Worm (Caenorhabditis elegans): ENCODE data around the gene dgk-3.

The dgk-3 gene

ce11 chrIII:9118314-9118850 lies 44.5 kb upstream of the dgk-3 start, which contains the start of gene grl-11:
Gene grl-11, minus strand, starts transcription at chrIII:9118364.
- TF ChIP-seq rnt-1 (tag; optimal IDR thresholded peaks at IDR 0.05) (peak; percentile 36), pax-3 (tag; optimal IDR thresholded peaks at IDR 0.05) (no peak), lsy-2 (tag; optimal IDR thresholded peaks at IDR 0.05) (no peak)

DNA sequence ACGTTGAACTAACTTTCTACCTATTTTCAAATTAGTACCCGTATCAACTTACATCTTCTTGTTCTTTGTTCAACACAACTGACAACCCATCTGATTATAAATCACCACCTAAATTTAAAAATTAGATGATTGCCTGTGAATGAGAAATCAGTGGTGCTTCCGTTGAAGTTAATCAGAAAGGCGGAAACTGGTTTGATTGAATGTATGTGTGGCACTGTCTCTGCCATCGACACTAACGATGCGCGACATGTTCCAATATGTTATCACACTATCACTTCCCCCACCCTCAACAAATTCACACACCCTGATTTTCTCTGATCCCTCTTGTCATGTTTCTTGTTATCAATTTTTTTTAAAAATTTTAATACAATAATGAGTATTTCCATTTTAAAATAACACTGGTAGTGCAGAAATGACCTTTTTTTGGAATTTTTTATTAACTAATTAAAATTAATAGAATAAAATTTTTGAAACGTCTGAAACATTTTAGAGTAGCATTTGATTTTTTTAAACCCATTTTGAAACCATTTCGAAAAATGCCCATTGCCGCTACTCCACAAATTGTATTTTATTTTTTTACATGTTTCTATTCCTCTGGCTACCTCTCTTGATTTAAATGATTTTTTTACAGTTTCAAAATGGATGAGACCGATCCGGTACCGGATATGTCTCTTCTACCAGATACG lies 43.8 kb upstream of the dgk-3 start, which contains the start of gene ced-11:
TSS of gene ced-11 (plus strand) at position 636 of the 686 bp plus-strand sequence.
- TF ChIP-seq nhr-19 (GFP tag; conservative IDR thresholded peaks at IDR 0.05) (no peak), vab-15 (tag; optimal IDR thresholded peaks at IDR 0.05) (no peak), ceh-90 (tag; optimal IDR thresholded peaks at IDR 0.05) (no peak), pax-3 (tag; optimal IDR thresholded peaks at IDR 0.05) (no peak), isw-1 (GFP tag; IDR thresholded peaks at IDR 0.05) (no peak), sptf-1 (tag; optimal IDR thresholded peaks at IDR 0.05) (no peak), lir-3 (tag; optimal IDR thresholded peaks at IDR 0.05; ENCODE audit: poor library complexity) (no peak), fkh-8 (tag; optimal IDR thresholded peaks at IDR 0.05) (no peak), rnt-1 (tag; optimal IDR thresholded peaks at IDR 0.05) (no peak), alr-1 (tag; optimal IDR thresholded peaks at IDR 0.05; ENCODE audit: borderline replicate concordance) (no peak), ztf-11 (tag; optimal IDR thresholded peaks at IDR 0.05) (no peak), nhr-90 (tag; optimal IDR thresholded peaks at IDR 0.05; ENCODE audit: poor library complexity) (peak; percentile 5), C34B4.2 (tag; optimal IDR thresholded peaks at IDR 0.05) (no peak), nhr-85 (tag) (peak; percentile 49), lin-14 (GFP tag; optimal IDR thresholded peaks at IDR 0.05) (peak; percentile 71), dpl-1 (GFP tag; optimal IDR thresholded peaks at IDR 0.05) (no peak), nhr-76 (tag; optimal IDR thresholded peaks at IDR 0.05) (no peak), elt-3 (tag; optimal IDR thresholded peaks at IDR 0.05) (peak in 5 of 6 experiments; percentile 25 to 81 (median 66)), snpc-4 (tag; optimal IDR thresholded peaks at IDR 0.05) (no peak), mef-2 (tag; optimal IDR thresholded peaks at IDR 0.05) (no peak), jun-1 (tag; optimal IDR thresholded peaks at IDR 0.05) (no peak), tbx-2 (tag; optimal IDR thresholded peaks at IDR 0.05) (peak; percentile 49), zag-1 (tag; optimal IDR thresholded peaks at IDR 0.05) (no peak), sup-37 (GFP tag; optimal IDR thresholded peaks at IDR 0.05) (no peak), F16B12.6 (tag; optimal IDR thresholded peaks at IDR 0.05) (no peak), ets-5 (GFP tag; IDR thresholded peaks at IDR 0.05) (no peak), pag-3 (tag; optimal IDR thresholded peaks at IDR 0.05; ENCODE audit: borderline replicate concordance, insufficient read depth) (peak; percentile 90), ztf-4 (tag; optimal IDR thresholded peaks at IDR 0.05) (no peak), nhr-237 (tag; optimal IDR thresholded peaks at IDR 0.05) (no peak), swsn-7 (tag; optimal IDR thresholded peaks at IDR 0.05) (no peak), elt-2 (tag; optimal IDR thresholded peaks at IDR 0.05) (no peak), dsc-1 (tag; optimal IDR thresholded peaks at IDR 0.05) (no peak), egl-27 (tag; optimal IDR thresholded peaks at IDR 0.05) (no peak), nhr-28 (tag; optimal IDR thresholded peaks at IDR 0.05) (no peak), pqm-1 (tag; optimal IDR thresholded peaks at IDR 0.05) (no peak), grh-1 (GFP tag; IDR thresholded peaks at IDR 0.05) (peak; percentile 66), lin-35 (GFP tag; optimal IDR thresholded peaks at IDR 0.05) (peak in 1 of 2 experiments; percentile 20), mep-1 (tag; optimal IDR thresholded peaks at IDR 0.05) (no peak), lin-15B (tag; optimal IDR thresholded peaks at IDR 0.05) (no peak), ceh-88 (GFP tag; IDR thresholded peaks at IDR 0.05) (no peak), blmp-1 (tag; optimal IDR thresholded peaks at IDR 0.05) (peak; percentile 23), hlh-4 (tag; optimal IDR thresholded peaks at IDR 0.05) (no peak), unc-130 (tag; optimal IDR thresholded peaks at IDR 0.05) (peak; percentile 37), ceh-82 (tag; optimal IDR thresholded peaks at IDR 0.05) (no peak), aha-1 (tag; optimal IDR thresholded peaks at IDR 0.05) (no peak), nhr-12 (tag; optimal IDR thresholded peaks at IDR 0.05) (no peak), unc-30 (tag; optimal IDR thresholded peaks at IDR 0.05) (no peak), nhr-71 (tag; optimal IDR thresholded peaks at IDR 0.05) (no peak)
